Worm (Caenorhabditis elegans) whole organism, L3 larva: ENCODE data around the gene affl-1.

ENCODE experiments used
- R02D3.7 ChIP-seq: fragments of 150-350 bp; optimal IDR thresholded peaks from 2 replicates; lab custom pipeline; 2014; ENCODE audit warnings: missing biosample characterization, missing genetic modification characterization
- ZK546.5 ChIP-seq: sonication (generic microtip); optimal IDR thresholded peaks from 2 replicates; lab custom pipeline; 2017; ENCODE audit warnings: missing biosample characterization, missing genetic modification characterization
- ama-1 ChIP-seq: fragments of 150-350 bp; optimal IDR thresholded peaks from 2 replicates; lab custom pipeline; 2018
- ceh-16 ChIP-seq: sonication (generic microtip); optimal IDR thresholded peaks from 2 replicates; lab custom pipeline; 2017; ENCODE audit warnings: missing biosample characterization, missing genetic modification characterization
- ceh-9 ChIP-seq: sonication (generic microtip); optimal IDR thresholded peaks from 2 replicates; lab custom pipeline; 2018; ENCODE audit warnings: missing biosample characterization, missing genetic modification characterization
- daf-12 ChIP-seq: fragments of 150-350 bp; optimal IDR thresholded peaks from 2 replicates; lab custom pipeline; 2014; ENCODE audit warnings: missing biosample characterization, missing genetic modification reagents, missing genetic modification characterization
- egl-27 ChIP-seq: sonication (generic microtip); optimal IDR thresholded peaks from 4 replicates; lab custom pipeline; 2017; ENCODE audit warnings: missing biosample characterization, missing genetic modification reagents, missing genetic modification characterization
- egl-5 ChIP-seq: fragments of 150-350 bp; optimal IDR thresholded peaks from 2 replicates; lab custom pipeline; 2017; ENCODE audit warnings: missing biosample characterization, missing genetic modification reagents, missing genetic modification characterization, inconsistent platforms
- elt-2 ChIP-seq: sonication (generic microtip); optimal IDR thresholded peaks from 2 replicates; lab custom pipeline; 2016; ENCODE audit warnings: missing genetic modification reagents, mild to moderate bottlenecking, missing genetic modification characterization, missing compliant biosample characterization
- elt-3 ChIP-seq, 3 experiments: fragments of 150-350 bp in 1 of 3; sonication (generic microtip) in 2 of 3; optimal IDR thresholded peaks; 2 replicates in 2 of 3; 4 replicates in 1 of 3; lab custom pipeline; 2014 to 2017; ENCODE audit warnings: missing biosample characterization in 3 of 3, missing genetic modification characterization in 3 of 3
- fkh-2 ChIP-seq: fragments of 150-350 bp; optimal IDR thresholded peaks from 2 replicates; lab custom pipeline; 2014; ENCODE audit warnings: missing biosample characterization, missing genetic modification reagents, missing genetic modification characterization
- hmg-11 ChIP-seq: sonication (generic microtip); optimal IDR thresholded peaks from 2 replicates; lab custom pipeline; 2016; ENCODE audit warnings: missing genetic modification characterization, missing compliant biosample characterization
- jun-1 ChIP-seq: fragments of 150-350 bp; optimal IDR thresholded peaks from 2 replicates; lab custom pipeline; 2014; ENCODE audit warnings: missing biosample characterization, missing genetic modification reagents, missing genetic modification characterization
- lin-15B ChIP-seq: fragments of 150-350 bp; optimal IDR thresholded peaks from 2 replicates; lab custom pipeline; 2014; ENCODE audit warnings: missing biosample characterization, missing genetic modification characterization
- lin-39 ChIP-seq: fragments of 150-350 bp; optimal IDR thresholded peaks from 2 replicates; lab custom pipeline; 2018; ENCODE audit warnings: missing biosample characterization, missing genetic modification reagents, missing genetic modification characterization
- lsy-12 ChIP-seq: sonication (generic microtip); optimal IDR thresholded peaks from 2 replicates; lab custom pipeline; 2016; ENCODE audit warnings: mild to moderate bottlenecking, missing genetic modification characterization, missing compliant biosample characterization
- mdl-1 ChIP-seq: fragments of 150-350 bp; optimal IDR thresholded peaks from 2 replicates; lab custom pipeline; 2014; ENCODE audit warnings: missing biosample characterization, missing genetic modification characterization
- nhr-11 ChIP-seq: fragments of 150-350 bp; optimal IDR thresholded peaks from 2 replicates; lab custom pipeline; 2014; ENCODE audit warnings: missing biosample characterization, missing genetic modification characterization
- nhr-12 ChIP-seq: fragments of 150-350 bp; optimal IDR thresholded peaks from 2 replicates; lab custom pipeline; 2014; ENCODE audit warnings: missing biosample characterization, missing genetic modification characterization
- nhr-23 ChIP-seq: fragments of 150-350 bp; optimal IDR thresholded peaks from 2 replicates; lab custom pipeline; 2014; ENCODE audit warnings: missing biosample characterization, missing genetic modification reagents, missing genetic modification characterization
- nhr-237 ChIP-seq: fragments of 150-350 bp; optimal IDR thresholded peaks from 2 replicates; lab custom pipeline; 2014; ENCODE audit warnings: missing biosample characterization, missing genetic modification characterization
- nhr-25 ChIP-seq: sonication (generic microtip); optimal IDR thresholded peaks from 2 replicates; lab custom pipeline; 2017; ENCODE audit warnings: missing biosample characterization, missing genetic modification characterization
- nhr-43 ChIP-seq: sonication (generic microtip); optimal IDR thresholded peaks from 2 replicates; lab custom pipeline; 2016; ENCODE audit warnings: mild to moderate bottlenecking, missing genetic modification characterization, missing compliant biosample characterization; ENCODE audit not compliant: poor library complexity, severe bottlenecking
- nhr-77 ChIP-seq: fragments of 150-350 bp; optimal IDR thresholded peaks from 2 replicates; lab custom pipeline; 2014; ENCODE audit warnings: missing biosample characterization, missing genetic modification characterization
- sea-2 ChIP-seq: fragments of 150-350 bp; sonication (generic microtip); optimal IDR thresholded peaks from 4 replicates; lab custom pipeline; 2014; ENCODE audit warnings: missing biosample characterization, missing genetic modification reagents, missing genetic modification characterization
- skn-1 ChIP-seq: fragments of 150-350 bp; optimal IDR thresholded peaks from 2 replicates; lab custom pipeline; 2014; ENCODE audit warnings: missing biosample characterization, missing genetic modification characterization
- snpc-4 ChIP-seq: fragments of 150-350 bp; optimal IDR thresholded peaks from 2 replicates; lab custom pipeline; 2014; ENCODE audit warnings: missing biosample characterization, missing genetic modification characterization
- tbx-2 ChIP-seq: sonication (generic microtip); optimal IDR thresholded peaks from 2 replicates; lab custom pipeline; 2016; ENCODE audit warnings: mild to moderate bottlenecking, missing genetic modification characterization, missing compliant biosample characterization
- unc-62 ChIP-seq: fragments of 150-350 bp; sonication (generic microtip); optimal IDR thresholded peaks from 4 replicates; lab custom pipeline; 2014; ENCODE audit warnings: missing biosample characterization, missing genetic modification reagents, missing genetic modification characterization

Gene affl-1

DNA sequence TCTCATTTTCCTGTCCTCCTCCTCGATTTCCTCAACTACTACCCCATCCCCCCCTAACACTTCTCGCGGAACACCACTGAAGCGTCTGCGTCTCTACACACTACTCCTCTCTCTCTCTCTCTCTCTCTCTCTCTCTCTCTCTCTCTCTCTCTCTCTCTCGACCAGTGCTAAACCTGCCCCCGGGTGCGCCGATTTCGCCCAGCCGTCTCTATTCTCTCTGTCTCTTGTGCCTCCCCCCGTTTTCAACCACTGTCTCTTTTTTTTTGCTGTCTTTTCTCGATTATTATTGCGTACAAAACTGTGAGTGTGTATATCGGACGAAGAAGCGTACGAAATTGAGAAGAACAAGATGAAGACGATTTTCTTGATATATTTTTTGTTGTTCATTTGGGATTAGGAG, 7.0 kb upstream of the affl-1 start (continued):
- TF ChIP-seq nhr-23, result peak; percentile 70
- TF ChIP-seq ama-1 (lab: Kevin White, UChicago), result no peak
- TF ChIP-seq lin-39, result peak; percentile 81
- no peak for TF ChIP-seq unc-62 (GFP tag; lab: Kevin White, UChicago)
- TF ChIP-seq R02D3.7 (tag; lab: Kevin White, UChicago), result peak; percentile 60
- TF ChIP-seq nhr-11, result no peak
- no peak for TF ChIP-seq daf-12 (tag; lab: Kevin White, UChicago)
- peak; percentile 32 for TF ChIP-seq lin-15B (tag; lab: Kevin White, UChicago)
- TF ChIP-seq ceh-9 (tag; lab: Kevin White, UChicago), result no peak
- peak; percentile 51 for TF ChIP-seq nhr-43 (tag; lab: Kevin White, UChicago)
- no peak for TF ChIP-seq skn-1
- TF ChIP-seq, all 47 proteins: peak for 14

DNA sequence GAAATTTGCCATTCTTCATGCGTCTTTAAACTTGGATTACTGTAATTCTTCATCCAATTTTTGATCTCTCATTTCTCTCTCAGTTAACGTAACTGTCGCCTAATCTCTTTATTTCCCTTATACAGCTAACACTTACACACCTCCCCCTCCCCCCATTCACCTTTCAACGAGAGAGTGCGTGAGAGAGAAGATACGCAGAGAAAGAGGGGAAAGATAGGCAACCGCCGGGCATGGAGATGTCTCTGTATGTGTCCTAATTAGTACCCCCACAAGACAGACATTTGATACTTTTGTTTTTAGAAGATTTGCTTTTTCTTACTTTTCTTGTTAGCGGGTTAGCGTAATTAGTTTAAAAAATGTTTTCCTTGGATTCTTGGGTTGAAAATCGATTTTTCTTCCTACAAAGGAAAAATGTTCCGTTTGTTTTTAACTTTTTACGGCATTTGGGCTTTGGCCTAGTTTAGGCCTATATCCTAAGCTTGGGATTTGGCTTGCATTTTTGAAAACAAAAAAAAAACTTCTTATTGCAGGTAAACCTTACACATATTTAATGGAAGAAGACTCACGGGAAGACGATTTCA, 5.6 kb upstream of the affl-1 start, which contains the start of gene affl-2:
TSS of gene affl-2 (plus strand) at position 531 of the 581 bp plus-strand sequence.
- TF ChIP-seq nhr-23 (peak; percentile 63), fkh-2 (tag; lab: Kevin White, UChicago) (no peak), nhr-25 (tag; lab: Kevin White, UChicago) (peak; percentile 47), ceh-9 (tag; lab: Kevin White, UChicago) (no peak), R02D3.7 (tag; lab: Kevin White, UChicago) (no peak), sea-2 (GFP tag; lab: Kevin White, UChicago) (peak; percentile 8), lin-15B (tag; lab: Kevin White, UChicago) (no peak), hmg-11 (tag; lab: Kevin White, UChicago) (peak; percentile 40)

ce11 chrIII:437033-437432, 3.0 kb upstream of the affl-1 start:
- no peak for TF ChIP-seq nhr-77 (tag; lab: Kevin White, UChicago)
- no peak for TF ChIP-seq elt-2 (tag; lab: Kevin White, UChicago)
- no peak for TF ChIP-seq sea-2 (GFP tag; lab: Kevin White, UChicago)
- TF ChIP-seq ceh-16 (tag; lab: Kevin White, UChicago), result no peak
- no peak for TF ChIP-seq nhr-237 (tag; lab: Kevin White, UChicago)

DNA sequence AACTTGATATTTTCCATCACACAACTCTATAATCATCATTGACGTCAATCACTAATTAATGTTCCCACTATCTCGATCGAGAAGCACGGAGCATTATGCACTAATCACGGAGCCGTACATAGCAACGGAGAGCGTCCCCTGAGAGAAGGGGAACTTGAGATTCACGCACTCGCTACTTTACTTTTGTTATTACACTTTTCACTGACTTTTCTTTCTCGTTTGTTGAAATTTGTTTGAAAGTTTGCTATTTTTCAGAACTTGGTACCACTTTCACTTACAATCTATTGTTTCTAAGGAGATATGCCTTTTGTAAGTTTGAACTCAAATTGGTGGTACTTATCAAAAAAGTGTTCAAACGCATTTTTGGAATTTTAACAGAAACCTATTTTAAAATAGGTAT, 4.1 kb downstream of the affl-1 start, which contains the start of gene Y55B1BR.8:
TSS of gene Y55B1BR.8 (plus strand) at position 301 of the 400 bp plus-strand sequence.
- TF ChIP-seq jun-1 (tag; lab: Kevin White, UChicago) (no peak), snpc-4 (no peak), nhr-23 (no peak), lin-15B (tag; lab: Kevin White, UChicago) (no peak), daf-12 (tag; lab: Kevin White, UChicago) (no peak), ceh-16 (tag; lab: Kevin White, UChicago) (no peak), ZK546.5 (tag; lab: Kevin White, UChicago) (no peak), mdl-1 (tag; lab: Kevin White, UChicago) (no peak), nhr-11 (no peak), egl-27 (tag; lab: Kevin White, UChicago) (no peak), nhr-12 (tag; lab: Kevin White, UChicago) (no peak), nhr-237 (tag; lab: Kevin White, UChicago) (no peak), elt-3 (tag; optimal IDR thresholded peaks at IDR 0.05; lab: Kevin White, UChicago) (no peak), sea-2 (GFP tag; lab: Kevin White, UChicago) (no peak)

DNA sequence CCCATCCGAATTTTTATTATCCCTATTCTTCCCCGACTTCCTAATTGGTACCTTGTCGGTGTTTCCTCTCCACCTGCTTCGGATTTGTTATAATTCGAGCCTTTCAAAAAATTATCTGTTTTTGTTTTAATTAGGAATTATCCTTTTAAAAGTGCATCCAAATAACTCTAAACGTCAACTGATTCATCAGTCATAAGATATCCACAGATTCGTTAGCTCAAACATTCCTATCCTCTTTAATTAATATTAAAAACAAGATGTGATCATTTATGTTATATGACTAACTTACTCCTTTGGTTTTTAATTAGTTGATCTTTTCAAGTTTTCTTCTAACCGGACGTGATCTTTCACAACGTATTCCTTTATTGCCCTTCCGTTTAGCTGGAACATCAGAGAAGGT, 6.8 kb downstream of the affl-1 start:
- TF ChIP-seq tbx-2 (tag; lab: Kevin White, UChicago) (no peak), ama-1 (lab: Kevin White, UChicago) (no peak), lsy-12 (tag; lab: Kevin White, UChicago) (no peak)

ce11 chrIII:455793-456192, 15.8 kb downstream of the affl-1 start:
- no peak for TF ChIP-seq ama-1 (lab: Kevin White, UChicago)
- TF ChIP-seq egl-5 (tag; lab: Kevin White, UChicago), result no peak
- no peak for TF ChIP-seq fkh-2 (tag; lab: Kevin White, UChicago)
- TF ChIP-seq ZK546.5 (tag; lab: Kevin White, UChicago), result no peak
